Worm (Caenorhabditis elegans) whole organism, mixed stage, embryonic: Measurements from ENCODE around the gene txt-3.

ENCODE experiments used
- elt-1 ChIP-seq: sonication (generic microtip); optimal IDR thresholded peaks from 2 replicates; lab custom pipeline; 2017; ENCODE audit warnings: missing genetic modification characterization, mild to moderate bottlenecking, missing compliant biosample characterization, antibody characterized with exemption, moderate library complexity, borderline replicate concordance; ENCODE audit not compliant: insufficient read depth
- ham-2 ChIP-seq: fragments of 200-800 bp; sonication (Bioruptor generic); optimal IDR thresholded peaks from 2 replicates; lab custom pipeline; 2018; ENCODE audit warnings: mild to moderate bottlenecking, missing genetic modification characterization, missing compliant biosample characterization
- nhr-237 ChIP-seq: fragments of 150-350 bp; optimal IDR thresholded peaks from 2 replicates; lab custom pipeline; 2014; ENCODE audit warnings: missing biosample characterization, missing genetic modification characterization

DNA sequence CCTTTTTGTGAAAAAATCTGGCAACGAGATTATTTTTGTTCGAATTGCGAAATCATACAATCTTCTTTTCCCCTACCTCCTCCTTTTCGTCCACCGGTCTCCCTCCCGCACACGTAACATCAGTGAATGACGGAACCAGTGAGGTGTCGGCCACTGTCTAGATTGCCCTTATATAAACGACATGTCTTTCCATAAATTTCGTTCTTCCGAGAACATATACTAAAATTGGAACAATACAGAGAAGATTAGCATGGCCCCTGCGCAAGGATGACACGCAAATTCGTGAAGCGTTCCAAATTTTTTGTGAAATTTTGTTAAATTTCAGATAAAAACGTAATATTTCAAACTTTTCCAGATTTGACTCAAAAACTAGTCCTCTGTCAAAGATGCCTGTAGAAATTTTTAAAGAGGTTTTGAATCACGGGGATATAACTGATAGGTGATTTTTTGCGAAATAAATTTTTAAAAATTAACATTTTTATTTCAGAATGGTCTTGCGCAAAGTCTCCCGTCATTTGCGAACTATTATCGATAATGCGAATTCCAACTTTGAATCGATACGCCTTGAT is 32.9 kb upstream of the txt-3 start:
- TF ChIP-seq nhr-237: no peak
- TF ChIP-seq elt-1 (tag; lab: Kevin White, UChicago): no peak
- no peak for TF ChIP-seq ham-2 (GFP tag; lab: Kevin White, UChicago)
